Worm (Caenorhabditis elegans) whole organism, L4/young adult: ENCODE data around the gene Y48E1C.1.

ENCODE experiments used
- W03F9.2 ChIP-seq: fragments of 150-350 bp; optimal IDR thresholded peaks from 2 replicates; lab custom pipeline; 2014; ENCODE audit warnings: missing biosample characterization, missing genetic modification characterization
- dao-5 ChIP-seq: sonication (generic microtip); optimal IDR thresholded peaks from 2 replicates; lab custom pipeline; 2016; ENCODE audit warnings: missing genotype, missing genetic modification characterization, moderate library complexity, missing compliant biosample characterization
- him-1 ChIP-seq: sonication (generic microtip); optimal IDR thresholded peaks from 2 replicates; lab custom pipeline; 2016; ENCODE audit warnings: missing genotype, missing genetic modification reagents, missing genetic modification characterization, missing compliant biosample characterization

DNA sequence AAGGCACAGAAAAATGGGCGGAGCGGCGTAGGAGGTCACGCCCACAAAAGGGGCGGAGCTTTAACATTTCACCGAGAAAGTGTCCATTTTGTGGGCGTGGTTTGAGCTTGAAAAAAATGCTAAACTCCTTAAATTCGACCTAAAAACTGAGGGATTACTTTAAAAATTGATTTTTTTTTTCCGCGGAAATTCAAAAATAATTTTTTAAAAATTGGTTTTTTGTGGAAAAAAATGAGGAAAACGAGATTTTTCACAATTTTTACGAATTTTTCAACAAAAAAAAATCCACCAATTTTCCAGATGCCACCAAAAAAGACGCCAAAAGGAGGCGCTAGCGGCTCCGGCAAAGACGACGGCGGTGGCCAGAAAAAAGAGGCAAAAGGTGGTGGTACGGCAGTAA, 12.1 kb upstream of the Y48E1C.1 start, which contains the start of gene pinn-4:
- TF ChIP-seq him-1: no peak
- no peak for TF ChIP-seq W03F9.2 (tag; lab: Kevin White, UChicago)
- TF ChIP-seq dao-5: no peak
